Worm (Caenorhabditis elegans) whole organism, L1 larva: ENCODE results near the gene prp-40.

Experiments
- C04F5.9 ChIP-seq: sonication (generic microtip); optimal IDR thresholded peaks from 2 replicates; lab custom pipeline; 2016; ENCODE audit warnings: missing genetic modification characterization, missing compliant biosample characterization
- C16A3.4 ChIP-seq: fragments of 150-350 bp; optimal IDR thresholded peaks from 2 replicates; lab custom pipeline; 2014; ENCODE audit warnings: missing biosample characterization, missing genetic modification characterization
- C34B4.2 ChIP-seq: sonication (generic microtip); optimal IDR thresholded peaks from 2 replicates; lab custom pipeline; 2017; ENCODE audit warnings: mild to moderate bottlenecking, missing genetic modification characterization, missing compliant biosample characterization
- aha-1 ChIP-seq: fragments of 150-350 bp; optimal IDR thresholded peaks from 2 replicates; lab custom pipeline; 2014; ENCODE audit warnings: missing biosample characterization, missing genetic modification characterization
- ama-1 ChIP-seq: fragments of 150-350 bp; optimal IDR thresholded peaks from 2 replicates; lab custom pipeline; 2014
- blmp-1 ChIP-seq: fragments of 150-350 bp; optimal IDR thresholded peaks from 2 replicates; lab custom pipeline; 2014; ENCODE audit warnings: missing biosample characterization, missing genetic modification characterization
- ceh-63 ChIP-seq: fragments of 200-800 bp; sonication (Bioruptor generic); optimal IDR thresholded peaks from 2 replicates; lab custom pipeline; 2018; ENCODE audit warnings: mild to moderate bottlenecking, missing genetic modification characterization, missing compliant biosample characterization
- ceh-8 ChIP-seq: fragments of 200-800 bp; sonication (Bioruptor generic); optimal IDR thresholded peaks from 2 replicates; lab custom pipeline; 2018; ENCODE audit warnings: mild to moderate bottlenecking, missing genetic modification characterization, moderate library complexity, missing compliant biosample characterization
- ceh-82 ChIP-seq, 3 experiments: fragments of 150-350 bp in 1 of 3; sonication (generic microtip) in 2 of 3; optimal IDR thresholded peaks; 2 replicates each; lab custom pipeline; 2014 to 2017; ENCODE audit warnings: missing biosample characterization in 3 of 3, missing genetic modification characterization in 3 of 3
- efl-1 ChIP-seq, 4 experiments: fragments of 150-350 bp; optimal IDR thresholded peaks in 3 of 4; peaks in 1 of 4; 1 replicate in 1 of 4; 2 replicates in 3 of 4; lab custom pipeline; 2014; ENCODE audit warnings: missing biosample characterization in 2 of 4, missing genetic modification characterization in 2 of 4, missing genetic modification reagents in 2 of 4
- elt-2 ChIP-seq: sonication (generic microtip); optimal IDR thresholded peaks from 2 replicates; lab custom pipeline; 2016; ENCODE audit warnings: missing genetic modification characterization, mild to moderate bottlenecking, inconsistent platforms, missing compliant biosample characterization, missing genetic modification reagents
- elt-3 ChIP-seq, 6 experiments: fragments of 150-350 bp in 1 of 6; sonication (generic microtip); optimal IDR thresholded peaks; 2 replicates each; lab custom pipeline; 2017 to 2018; ENCODE audit warnings: missing biosample characterization in 6 of 6, missing genetic modification characterization in 6 of 6, inconsistent platforms in 1 of 6
- ets-5 ChIP-seq: fragments of 200-800 bp; sonication (Bioruptor generic); IDR thresholded peaks from 2 replicates; pipeline ENCODE4 v1.3.6; 2022; ENCODE audit warnings: missing genetic modification characterization, missing compliant biosample characterization
- fkh-10 ChIP-seq: sonication (generic microtip); optimal IDR thresholded peaks from 2 replicates; lab custom pipeline; 2017; ENCODE audit warnings: missing biosample characterization, missing genetic modification reagents, missing genetic modification characterization
- fkh-4 ChIP-seq: sonication (generic microtip); optimal IDR thresholded peaks from 2 replicates; lab custom pipeline; 2016; ENCODE audit warnings: missing compliant biosample characterization, missing genetic modification characterization, borderline replicate concordance
- fkh-8 ChIP-seq: sonication (generic microtip); optimal IDR thresholded peaks from 2 replicates; lab custom pipeline; 2016; ENCODE audit warnings: mild to moderate bottlenecking, missing genetic modification characterization, missing compliant biosample characterization
- fos-1 ChIP-seq: fragments of 150-350 bp; optimal IDR thresholded peaks from 2 replicates; lab custom pipeline; 2014; ENCODE audit warnings: missing biosample characterization, missing genetic modification characterization
- hlh-17 ChIP-seq: fragments of 200-800 bp; sonication (Bioruptor generic); optimal IDR thresholded peaks from 2 replicates; lab custom pipeline; 2018; ENCODE audit warnings: missing genetic modification characterization, mild to moderate bottlenecking, missing compliant biosample characterization, moderate library complexity, borderline replicate concordance
- irx-1 ChIP-seq: sonication (generic microtip); optimal IDR thresholded peaks from 2 replicates; lab custom pipeline; 2016; ENCODE audit warnings: missing genetic modification characterization, missing compliant biosample characterization
- jun-1 ChIP-seq: fragments of 150-350 bp; optimal IDR thresholded peaks from 2 replicates; lab custom pipeline; 2014; ENCODE audit warnings: missing biosample characterization, missing genetic modification reagents, missing genetic modification characterization
- lin-13 ChIP-seq: fragments of 150-350 bp; optimal IDR thresholded peaks from 2 replicates; lab custom pipeline; 2014; ENCODE audit warnings: missing biosample characterization, missing genetic modification reagents, missing genetic modification characterization
- lin-14 ChIP-seq: fragments of 200-800 bp; sonication (Bioruptor generic); optimal IDR thresholded peaks from 2 replicates; lab custom pipeline; 2018; ENCODE audit warnings: mild to moderate bottlenecking, missing genetic modification characterization, moderate library complexity, missing compliant biosample characterization
- lin-35 ChIP-seq, 2 experiments: fragments of 150-350 bp; optimal IDR thresholded peaks; 2 replicates each; lab custom pipeline; 2014; ENCODE audit warnings: missing biosample characterization in 2 of 2, missing genetic modification characterization in 2 of 2, missing genetic modification reagents in 2 of 2
- lin-39 ChIP-seq: fragments of 150-350 bp; optimal IDR thresholded peaks from 2 replicates; lab custom pipeline; 2014; ENCODE audit warnings: missing biosample characterization, missing genetic modification reagents, missing genetic modification characterization
- lir-3 ChIP-seq: sonication (generic microtip); optimal IDR thresholded peaks from 2 replicates; lab custom pipeline; 2016; ENCODE audit warnings: mild to moderate bottlenecking, missing genetic modification characterization, moderate library complexity, missing compliant biosample characterization; ENCODE audit not compliant: poor library complexity
- lsy-2 ChIP-seq, 2 experiments: fragments of 150-350 bp; optimal IDR thresholded peaks; 2 replicates each; lab custom pipeline; 2014; ENCODE audit warnings: missing biosample characterization in 2 of 2, missing genetic modification characterization in 2 of 2
- mab-9 ChIP-seq: fragments of 200-800 bp; sonication (Bioruptor generic); IDR thresholded peaks from 2 replicates; pipeline ENCODE4 v1.3.6; 2022; ENCODE audit warnings: missing genetic modification reagents, missing genetic modification characterization, missing compliant biosample characterization
- mdl-1 ChIP-seq, 2 experiments: fragments of 150-350 bp; optimal IDR thresholded peaks; 2 replicates each; lab custom pipeline; 2014 to 2017; ENCODE audit warnings: missing biosample characterization in 2 of 2, missing genetic modification characterization in 2 of 2, inconsistent platforms in 1 of 2
- mep-1 ChIP-seq: fragments of 150-350 bp; optimal IDR thresholded peaks from 2 replicates; lab custom pipeline; 2014; ENCODE audit warnings: missing biosample characterization, missing genetic modification characterization
- nhr-19 ChIP-seq: fragments of 200-800 bp; sonication (Bioruptor generic); conservative IDR thresholded peaks from 2 replicates; pipeline ENCODE4 v1.3.6; 2022; ENCODE audit warnings: missing genetic modification characterization, missing compliant biosample characterization
- nhr-20 ChIP-seq: sonication (generic microtip); optimal IDR thresholded peaks from 2 replicates; lab custom pipeline; 2016; ENCODE audit warnings: mild to moderate bottlenecking, missing genetic modification characterization, missing compliant biosample characterization
- nhr-47 ChIP-seq: sonication (generic microtip); optimal IDR thresholded peaks from 2 replicates; lab custom pipeline; 2016; ENCODE audit warnings: mild to moderate bottlenecking, missing genetic modification characterization, moderate library complexity, missing compliant biosample characterization
- nhr-71 ChIP-seq: sonication (generic microtip); optimal IDR thresholded peaks from 2 replicates; lab custom pipeline; 2016; ENCODE audit warnings: mild to moderate bottlenecking, missing genetic modification characterization, moderate library complexity, missing compliant biosample characterization
- nhr-85 ChIP-seq: sonication (generic microtip); peaks from one replicate; lab custom pipeline; 2016; ENCODE audit warnings: missing genetic modification characterization, inconsistent platforms, missing compliant biosample characterization
- pqm-1 ChIP-seq: sonication (generic microtip); optimal IDR thresholded peaks from 3 replicates; lab custom pipeline; 2017; ENCODE audit warnings: missing biosample characterization, missing genetic modification characterization
- rnt-1 ChIP-seq: sonication (generic microtip); optimal IDR thresholded peaks from 2 replicates; lab custom pipeline; 2016; ENCODE audit warnings: mild to moderate bottlenecking, missing genetic modification characterization, moderate library complexity, missing compliant biosample characterization
- skn-1 ChIP-seq: fragments of 150-350 bp; optimal IDR thresholded peaks from 2 replicates; lab custom pipeline; 2014; ENCODE audit warnings: missing biosample characterization, missing genetic modification characterization
- sptf-1 ChIP-seq: fragments of 150-350 bp; optimal IDR thresholded peaks from 2 replicates; lab custom pipeline; 2014; ENCODE audit warnings: missing biosample characterization, missing genetic modification characterization
- sup-37 ChIP-seq: fragments of 200-800 bp; sonication (Bioruptor generic); optimal IDR thresholded peaks from 2 replicates; lab custom pipeline; 2018; ENCODE audit warnings: mild to moderate bottlenecking, missing genetic modification characterization, missing compliant biosample characterization
- swsn-7 ChIP-seq: sonication (generic microtip); optimal IDR thresholded peaks from 2 replicates; lab custom pipeline; 2016; ENCODE audit warnings: missing genetic modification characterization, missing compliant biosample characterization
- unc-30 ChIP-seq: sonication (generic microtip); optimal IDR thresholded peaks from 2 replicates; lab custom pipeline; 2017; ENCODE audit warnings: missing biosample characterization, missing genetic modification characterization
- ztf-11 ChIP-seq, 2 experiments: sonication (generic microtip); optimal IDR thresholded peaks; 2 replicates each; lab custom pipeline; 2016 to 2017; ENCODE audit warnings: missing genetic modification characterization in 2 of 2, missing biosample characterization in 1 of 2, missing compliant biosample characterization in 1 of 2
- ztf-4 ChIP-seq: fragments of 150-350 bp; optimal IDR thresholded peaks from 2 replicates; lab custom pipeline; 2014; ENCODE audit warnings: missing biosample characterization, missing genetic modification characterization

The prp-40 gene

DNA sequence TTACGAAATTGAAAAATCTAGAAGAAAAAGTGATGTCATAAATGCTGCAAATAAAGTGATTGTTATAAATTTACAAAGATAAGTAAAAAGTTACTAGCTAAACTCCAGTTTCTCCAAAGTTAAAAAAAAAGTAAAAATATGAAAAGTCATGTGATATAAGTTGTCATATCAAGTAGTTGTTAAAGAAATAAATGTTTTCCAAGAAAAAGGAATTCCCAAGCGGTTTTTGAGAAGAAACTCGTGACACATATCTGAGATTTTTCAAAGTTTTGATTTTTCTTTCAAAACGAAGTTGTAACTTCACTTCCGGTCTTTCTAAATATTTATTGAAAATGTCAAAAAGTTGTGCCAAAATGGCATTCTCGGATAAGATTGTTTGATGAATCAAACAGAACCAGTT, 20.8 kb upstream of the prp-40 start:
- peak; percentile 16 for TF ChIP-seq swsn-7
- TF ChIP-seq C16A3.4 (tag; lab: Kevin White, UChicago): no peak
- TF ChIP-seq lin-14 (GFP tag; lab: Kevin White, UChicago): peak; percentile 59
- peak; percentile 21 for TF ChIP-seq nhr-47 (tag; lab: Kevin White, UChicago)
- TF ChIP-seq nhr-71 (tag; lab: Kevin White, UChicago): peak; percentile 56
- peak; percentile 31 to 35 for TF ChIP-seq lsy-2 (tag; optimal IDR thresholded peaks at IDR 0.05; lab: Kevin White, UChicago)
- TF ChIP-seq nhr-85 (tag; lab: Kevin White, UChicago): peak; percentile 38
- TF ChIP-seq nhr-19: peak; percentile 8; the same call in 1 of the 2 replicates
- TF ChIP-seq fkh-8 (tag; lab: Kevin White, UChicago): peak; percentile 11
- peak; percentile 52 for TF ChIP-seq lin-39 (tag; lab: Kevin White, UChicago)
- no peak for TF ChIP-seq lir-3 (tag; lab: Kevin White, UChicago)

DNA sequence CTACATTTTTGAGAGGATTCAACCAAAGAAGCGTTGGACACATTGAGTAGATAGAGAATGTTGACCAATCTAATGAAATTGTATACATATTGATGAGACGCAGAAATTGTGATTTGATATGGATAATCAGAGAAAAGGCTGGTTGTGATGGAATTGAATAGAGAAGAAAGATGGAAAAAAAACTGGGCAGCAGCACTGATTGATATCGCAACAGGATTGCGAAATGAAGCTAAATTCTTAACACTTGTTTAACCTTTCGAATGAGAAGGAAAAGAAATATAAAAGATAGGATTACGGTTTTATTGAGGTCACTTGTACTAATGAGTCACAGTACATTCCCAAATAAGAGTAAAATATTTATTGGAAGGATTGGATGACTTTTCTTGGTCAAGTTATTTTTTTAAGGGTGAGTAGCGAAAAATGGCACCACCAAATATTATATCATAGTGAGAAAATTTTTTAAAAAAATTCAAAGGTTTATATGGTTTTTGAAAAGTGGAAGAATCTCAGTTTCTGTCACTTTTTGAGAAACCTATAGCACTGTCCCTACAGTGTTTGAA, 19.6 kb upstream of the prp-40 start:
- TF ChIP-seq nhr-71 (tag; lab: Kevin White, UChicago) (peak; percentile 20), ceh-63 (GFP tag; lab: Kevin White, UChicago) (no peak), mab-9 (GFP tag; lab: Robert Waterston, UW) (no peak), elt-2 (tag; lab: Kevin White, UChicago) (no peak), C16A3.4 (tag; lab: Kevin White, UChicago) (peak; percentile 17), efl-1 (optimal IDR thresholded peaks at IDR 0.05; lab: Kevin White, UChicago) (no peak), efl-1 (GFP tag; optimal IDR thresholded peaks at IDR 0.05 in 1 of 2; lab: Kevin White, UChicago) (peak in 1 of 2 experiments; percentile 80), nhr-85 (tag; lab: Kevin White, UChicago) (no peak), C04F5.9 (tag; lab: Kevin White, UChicago) (no peak), fkh-10 (no peak), blmp-1 (tag; lab: Kevin White, UChicago) (peak; percentile 63), lsy-2 (tag; optimal IDR thresholded peaks at IDR 0.05; lab: Kevin White, UChicago) (peak in 1 of 2 experiments; percentile 32), lin-14 (GFP tag; lab: Kevin White, UChicago) (peak; percentile 44), elt-3 (tag; optimal IDR thresholded peaks at IDR 0.05; lab: Kevin White, UChicago) (peak in 5 of 6 experiments; percentile 27 to 81 (median 76)), skn-1 (tag; lab: Kevin White, UChicago) (peak; percentile 23), ztf-11 (tag; optimal IDR thresholded peaks at IDR 0.05; lab: Kevin White, UChicago) (no peak), lin-35 (GFP tag; optimal IDR thresholded peaks at IDR 0.05; lab: Kevin White, UChicago) (peak in 1 of 2 experiments; percentile 7)

DNA sequence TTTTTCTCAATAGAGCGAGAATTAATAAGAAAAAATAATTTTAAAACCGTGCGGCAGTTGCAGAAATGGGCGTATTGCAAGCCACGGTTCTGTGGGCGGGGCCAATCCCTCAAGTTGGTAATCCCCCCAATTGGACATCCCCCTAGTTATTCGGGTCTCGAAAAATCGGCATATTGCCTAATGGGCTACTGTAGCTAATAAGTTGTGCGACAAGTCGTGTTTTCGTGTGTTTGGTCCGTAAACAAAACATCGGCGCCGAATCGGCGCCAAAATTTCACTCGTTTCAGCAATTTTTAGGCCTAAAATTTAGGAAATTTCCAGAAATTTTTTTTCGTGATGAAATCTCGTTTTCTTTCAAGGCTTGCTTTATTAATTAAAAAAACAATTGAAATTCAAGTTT, 17.5 kb upstream of the prp-40 start:
- TF ChIP-seq ceh-8 (GFP tag; lab: Kevin White, UChicago): no peak
- TF ChIP-seq ets-5 (GFP tag; lab: Robert Waterston, UW): no peak
- TF ChIP-seq lir-3 (tag; lab: Kevin White, UChicago): no peak
- TF ChIP-seq rnt-1 (tag; lab: Kevin White, UChicago): no peak
- TF ChIP-seq jun-1 (tag; lab: Kevin White, UChicago): no peak
- no peak for TF ChIP-seq lin-13 (GFP tag; lab: Kevin White, UChicago)
- no peak for TF ChIP-seq ama-1
- TF ChIP-seq nhr-47 (tag; lab: Kevin White, UChicago): no peak
- TF ChIP-seq C34B4.2: no peak
- no peak for TF ChIP-seq skn-1 (tag; lab: Kevin White, UChicago)
- TF ChIP-seq unc-30: no peak
- TF ChIP-seq ceh-63 (GFP tag; lab: Kevin White, UChicago): no peak

DNA sequence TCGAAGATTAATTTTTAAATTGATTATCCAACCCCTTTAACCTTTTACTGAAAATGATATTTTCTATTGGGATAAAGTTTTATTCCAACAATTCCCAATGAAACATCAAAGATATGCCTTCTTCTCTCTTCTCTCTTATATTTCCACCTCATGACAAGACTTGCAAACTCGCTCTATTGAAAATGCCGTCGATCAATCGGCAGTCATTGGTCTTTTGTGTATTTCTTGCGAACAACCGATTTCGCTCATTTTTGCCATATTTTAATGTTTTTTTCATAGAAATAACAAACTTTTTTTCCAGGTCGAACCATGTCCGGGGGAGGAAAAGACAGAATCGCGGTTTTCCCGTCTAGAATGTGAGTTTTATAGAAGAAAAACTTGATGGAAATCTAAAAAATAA, 14.1 kb upstream of the prp-40 start, which contains the start of gene vha-14:
TSS of gene vha-14 (plus strand) at position 302 of the 400 bp plus-strand sequence.
- TF ChIP-seq ets-5 (GFP tag; lab: Robert Waterston, UW) (no peak), sptf-1 (tag; lab: Kevin White, UChicago) (no peak), jun-1 (tag; lab: Kevin White, UChicago) (no peak), elt-3 (tag; optimal IDR thresholded peaks at IDR 0.05; lab: Kevin White, UChicago) (no peak), lsy-2 (tag; optimal IDR thresholded peaks at IDR 0.05; lab: Kevin White, UChicago) (peak in 1 of 2 experiments; percentile 77), rnt-1 (tag; lab: Kevin White, UChicago) (no peak), pqm-1 (tag; lab: Kevin White, UChicago) (no peak), aha-1 (tag; lab: Kevin White, UChicago) (no peak), mep-1 (tag; lab: Kevin White, UChicago) (peak; percentile 74), ceh-82 (tag; optimal IDR thresholded peaks at IDR 0.05; lab: Kevin White, UChicago) (peak in 1 of 3 experiments; percentile 65), hlh-17 (GFP tag; lab: Kevin White, UChicago) (no peak), lin-39 (tag; lab: Kevin White, UChicago) (no peak), fos-1 (tag; lab: Kevin White, UChicago) (no peak), elt-2 (tag; lab: Kevin White, UChicago) (no peak), irx-1 (tag; lab: Kevin White, UChicago) (no peak), nhr-20 (peak; percentile 26), sup-37 (GFP tag; lab: Kevin White, UChicago) (no peak), lin-14 (GFP tag; lab: Kevin White, UChicago) (peak; percentile 71), fkh-4 (tag; lab: Kevin White, UChicago) (no peak), nhr-71 (tag; lab: Kevin White, UChicago) (peak; percentile 16), ceh-63 (GFP tag; lab: Kevin White, UChicago) (no peak), mdl-1 (tag; optimal IDR thresholded peaks at IDR 0.05; lab: Kevin White, UChicago) (no peak), skn-1 (tag; lab: Kevin White, UChicago) (peak; percentile 32), ztf-4 (tag; lab: Kevin White, UChicago) (no peak)
